Worm (Caenorhabditis elegans) whole organism, late embryonic: ENCODE measurements around the gene vps-8.

ENCODE experiments used
- fax-1 ChIP-seq: sonication (generic microtip); optimal IDR thresholded peaks from 2 replicates; lab custom pipeline; 2016; ENCODE audit warnings: missing genotype, missing genetic modification characterization, missing compliant biosample characterization
- lin-11 ChIP-seq: fragments of 200-800 bp; sonication (Bioruptor generic); optimal IDR thresholded peaks from 2 replicates; lab custom pipeline; 2018; ENCODE audit warnings: mild to moderate bottlenecking, missing genetic modification characterization, missing compliant biosample characterization
- nfya-1 ChIP-seq: sonication (generic microtip); optimal IDR thresholded peaks from 2 replicates; lab custom pipeline; 2017; ENCODE audit warnings: missing genetic modification characterization, mild to moderate bottlenecking, missing compliant biosample characterization, antibody characterized with exemption, moderate library complexity
- nhr-232 ChIP-seq: sonication (generic microtip); optimal IDR thresholded peaks from 2 replicates; lab custom pipeline; 2016; ENCODE audit warnings: missing genetic modification characterization, missing compliant biosample characterization
- rnt-1 ChIP-seq: sonication (generic microtip); optimal IDR thresholded peaks from 2 replicates; lab custom pipeline; 2016; ENCODE audit warnings: missing genetic modification characterization, missing compliant biosample characterization
- tbx-7 ChIP-seq: sonication (generic microtip); optimal IDR thresholded peaks from 2 replicates; lab custom pipeline; 2016; ENCODE audit warnings: missing genotype, missing genetic modification characterization, missing compliant biosample characterization
- ztf-16 ChIP-seq: sonication (generic microtip); optimal IDR thresholded peaks from 2 replicates; lab custom pipeline; 2017; ENCODE audit warnings: missing genetic modification characterization, missing compliant biosample characterization

- TF ChIP-seq nhr-232 (tag; lab: Kevin White, UChicago) (no peak), lin-11 (no peak), tbx-7 (tag; lab: Kevin White, UChicago) (no peak), ztf-16 (tag; lab: Kevin White, UChicago) (no peak), rnt-1 (tag; lab: Kevin White, UChicago) (no peak), nfya-1 (no peak), fax-1 (tag; lab: Kevin White, UChicago) (no peak)
Observed at ce11 chrIV:12229679-12230078, 46.1 kb downstream of the vps-8 start, which contains the start of gene sre-18.
